Fruit fly (Drosophila melanogaster) whole organism, embryonic: ENCODE measurements around the gene CG17234.

Source experiments
- CG10979 ChIP-seq: fragments of 200-800 bp; sonication (Bioruptor generic); optimal IDR thresholded peaks from 2 replicates; lab custom pipeline; 2018; ENCODE audit warnings: missing biosample characterization, mild to moderate bottlenecking, missing genetic modification characterization, moderate library complexity
- CG11093 ChIP-seq: fragments of 200-800 bp; sonication (Bioruptor generic); IDR thresholded peaks from 3 replicates; pipeline ENCODE4 v1.3.6; 2022; ENCODE audit warnings: missing biosample characterization, missing genetic modification characterization
- CG3163 ChIP-seq: fragments of 200-800 bp; sonication (Bioruptor generic); optimal IDR thresholded peaks from 3 replicates; lab custom pipeline; 2016; ENCODE audit warnings: missing biosample characterization, missing genetic modification characterization
- CG6254 ChIP-seq: fragments of 200-800 bp; sonication (Bioruptor generic); optimal IDR thresholded peaks from 3 replicates; lab custom pipeline; 2017; ENCODE audit warnings: mild to moderate bottlenecking, missing biosample characterization, missing genetic modification reagents, missing genetic modification characterization
- CG6813 ChIP-seq: fragments of 200-800 bp; sonication (Bioruptor generic); optimal IDR thresholded peaks from 2 replicates; lab custom pipeline; 2017; ENCODE audit warnings: missing biosample characterization, missing genetic modification characterization, mild to moderate bottlenecking, moderate library complexity, missing genetic modification reagents
- Gug ChIP-seq: fragments of 200-800 bp; sonication (Bioruptor generic); IDR thresholded peaks from 4 replicates; pipeline ENCODE4 v1.3.6; 2022; ENCODE audit warnings: missing biosample characterization, missing genetic modification characterization
- Hr39 ChIP-seq: fragments of >200 bp; optimal IDR thresholded peaks from 2 replicates; lab custom pipeline; 2017
- MTF-1 ChIP-seq: fragments of 200-800 bp; sonication (Bioruptor generic); optimal IDR thresholded peaks from 2 replicates; lab custom pipeline; 2018; ENCODE audit warnings: missing biosample characterization, mild to moderate bottlenecking, missing genetic modification characterization, borderline replicate concordance
- Oli ChIP-seq: fragments of 200-800 bp; sonication (Bioruptor generic); optimal IDR thresholded peaks from 2 replicates; lab custom pipeline; 2018; ENCODE audit warnings: missing biosample characterization, mild to moderate bottlenecking, missing genetic modification characterization, moderate library complexity
- lbe ChIP-seq: fragments of 200-800 bp; sonication (Bioruptor generic); optimal IDR thresholded peaks from 2 replicates; lab custom pipeline; 2016; ENCODE audit warnings: missing biosample characterization, mild to moderate bottlenecking, missing genetic modification characterization
- luna ChIP-seq: fragments of 200-800 bp; sonication (Bioruptor generic); optimal IDR thresholded peaks from 2 replicates; lab custom pipeline; 2016; ENCODE audit warnings: missing biosample characterization, missing genetic modification characterization

DNA sequence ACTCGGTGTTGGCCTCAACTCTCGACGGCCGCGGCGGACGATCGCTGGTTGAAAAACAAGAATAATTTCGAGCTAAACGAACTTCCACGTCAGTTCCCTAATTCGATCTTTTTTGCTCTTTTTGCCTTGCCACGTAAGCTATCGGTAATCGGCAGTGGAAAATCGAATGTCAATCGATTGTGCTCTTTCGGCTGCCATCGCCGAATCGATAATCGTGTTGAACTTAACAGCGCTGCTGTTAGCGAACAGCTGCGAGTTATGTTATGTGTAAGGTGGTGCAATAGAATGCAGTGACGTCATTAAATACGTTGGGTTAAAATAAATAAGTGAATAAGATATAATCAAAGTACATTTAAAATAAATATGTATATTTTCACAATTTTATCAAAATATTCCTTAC, 16.1 kb upstream of the CG17234 start, which contains the start of gene Sec24CD:
- no peak for TF ChIP-seq Hr39 (lab: Kevin White, UChicago)
- no peak for TF ChIP-seq Oli
- peak; percentile 20 for TF ChIP-seq CG10979 (tag; lab: Kevin White, UChicago)
- TF ChIP-seq MTF-1 (GFP tag; lab: Kevin White, UChicago) = no peak
- TF ChIP-seq CG3163 (GFP tag; lab: Kevin White, UChicago) = no peak
- TF ChIP-seq CG11093 (GFP tag; lab: Robert Waterston, UW) = no peak
- no peak for TF ChIP-seq CG6254 (GFP tag; lab: Kevin White, UChicago)
- TF ChIP-seq luna = no peak
- no peak for TF ChIP-seq Gug
- peak; percentile 46 for TF ChIP-seq lbe
- TF ChIP-seq CG6813 (GFP tag; lab: Kevin White, UChicago) = no peak
